4 fruit fly cellular contexts compared by ENCODE assay signal in genomic region chr3R:6457055-6457391, dm6.
TF ChIP-seq lines count a peak whose summit lies in the region.

Gene Zif (plus strand): TSS chr3R:6457088.

TF ChIP-seq in whole organism, adult, 20 proteins besides CTCF, POLR2A, EP300 and RAD21 (continued from another document):
- TF ChIP-seq Clk (GFP tag; optimal IDR thresholded peaks at IDR 0.05; lab: Kevin White, UChicago) (no peak), cic (GFP tag; optimal IDR thresholded peaks at IDR 0.05; lab: Kevin White, UChicago) (peak; percentile 6)
TF ChIP-seq in whole organism, adult: peak in this region for 14.

TF ChIP-seq in whole organism, embryonic, 481 proteins besides CTCF, POLR2A, EP300 and RAD21 (continued from another document and continues in another):
- no peak for TF ChIP-seq CkIIα-i1 (GFP tag; IDR thresholded peaks at IDR 0.05; lab: Robert Waterston, UW)
- peak; percentile 50 for TF ChIP-seq H2.0 (GFP tag; IDR thresholded peaks at IDR 0.05; lab: Robert Waterston, UW)
- TF ChIP-seq Hr51 (GFP tag; optimal IDR thresholded peaks at IDR 0.05; lab: Kevin White, UChicago), result no peak
- peak; percentile 21 for TF ChIP-seq CG3163 (GFP tag; optimal IDR thresholded peaks at IDR 0.05; lab: Kevin White, UChicago)
- peak; percentile 69 for TF ChIP-seq MBD-R2 (GFP tag; IDR thresholded peaks at IDR 0.05; lab: Robert Waterston, UW)
- no peak for TF ChIP-seq zf30C (GFP tag; optimal IDR thresholded peaks at IDR 0.05; lab: Kevin White, UChicago)
- TF ChIP-seq Rx (GFP tag; IDR thresholded peaks at IDR 0.05; lab: Robert Waterston, UW), result peak; percentile 52; the same call in 1 of the 2 replicates
- no peak for TF ChIP-seq salm (tag; optimal IDR thresholded peaks at IDR 0.05; lab: Kevin White, UChicago)
- no peak for TF ChIP-seq CG31365 (tag; optimal IDR thresholded peaks at IDR 0.05; lab: Kevin White, UChicago)
- TF ChIP-seq dmrt11E (tag; optimal IDR thresholded peaks at IDR 0.05; lab: Kevin White, UChicago), result peak; percentile 12
- no peak for TF ChIP-seq z (GFP tag; IDR thresholded peaks at IDR 0.05; lab: Robert Waterston, UW)
- TF ChIP-seq CG12219 (GFP tag; optimal IDR thresholded peaks at IDR 0.05; lab: Kevin White, UChicago), result no peak
- peak; percentile 82 for TF ChIP-seq E2f2 (GFP tag; IDR thresholded peaks at IDR 0.05; lab: Robert Waterston, UW)
- TF ChIP-seq HLH3B (GFP tag; IDR thresholded peaks at IDR 0.05; lab: Robert Waterston, UW), result 0 out of 2 replicates have a peak, but pooled peaks have one; percentile 20
- no peak for TF ChIP-seq Ssrp (tag; optimal IDR thresholded peaks at IDR 0.05; lab: Kevin White, UChicago)
- TF ChIP-seq Med (GFP tag; lab: Kevin White, UChicago), result peak; percentile 95
- TF ChIP-seq cwo (GFP tag; optimal IDR thresholded peaks at IDR 0.05; lab: Kevin White, UChicago), result no peak
- no peak for TF ChIP-seq CG1233 (GFP tag; optimal IDR thresholded peaks at IDR 0.05; lab: Kevin White, UChicago)
- 0 out of 2 replicates have a peak, but pooled peaks have one; percentile 48 for TF ChIP-seq cas (GFP tag; IDR thresholded peaks at IDR 0.05; lab: Robert Waterston, UW)
- 0 out of 3 replicates have a peak, but pooled peaks have one; percentile 16 for TF ChIP-seq Doc3 (GFP tag; IDR thresholded peaks at IDR 0.05; lab: Robert Waterston, UW; ENCODE audit: partially characterized antibody)
- no peak for TF ChIP-seq Hmx (GFP tag; optimal IDR thresholded peaks at IDR 0.05; lab: Kevin White, UChicago)
- no peak for TF ChIP-seq CG12744 (GFP tag; optimal IDR thresholded peaks at IDR 0.05; lab: Kevin White, UChicago)
- no peak for TF ChIP-seq CG32767 (GFP tag; IDR thresholded peaks at IDR 0.05; lab: Robert Waterston, UW)
- TF ChIP-seq Myb (GFP tag; optimal IDR thresholded peaks at IDR 0.05; lab: Kevin White, UChicago), result peak; percentile 69
- TF ChIP-seq crc (GFP tag; optimal IDR thresholded peaks at IDR 0.05; lab: Kevin White, UChicago), result no peak
- TF ChIP-seq cad (GFP tag; optimal IDR thresholded peaks at IDR 0.05; lab: Kevin White, UChicago), result no peak
- peak; percentile 65; the same call in 2 of the 3 replicates for TF ChIP-seq Dbx (GFP tag; IDR thresholded peaks at IDR 0.05; lab: Robert Waterston, UW)
- TF ChIP-seq CG11560 (tag; IDR thresholded peaks at IDR 0.05; lab: Robert Waterston, UW), result no peak
- TF ChIP-seq CG15479 (GFP tag; optimal IDR thresholded peaks at IDR 0.05; lab: Kevin White, UChicago), result no peak
- TF ChIP-seq Ptx1 (GFP tag; IDR thresholded peaks at IDR 0.05; lab: Robert Waterston, UW), result 0 out of 2 replicates have a peak, but pooled peaks have one; percentile 24
- no peak for TF ChIP-seq run (tag; optimal IDR thresholded peaks at IDR 0.05; lab: Kevin White, UChicago)
- peak; percentile 21 for TF ChIP-seq CG17829 (tag; optimal IDR thresholded peaks at IDR 0.05; lab: Kevin White, UChicago)
- TF ChIP-seq CG18476 (GFP tag; optimal IDR thresholded peaks at IDR 0.05; lab: Kevin White, UChicago), result no peak
- peak; percentile 43 for TF ChIP-seq CG10366 (GFP tag; IDR thresholded peaks at IDR 0.05; lab: Robert Waterston, UW)
- peak; percentile 15 for TF ChIP-seq CG4424 (GFP tag; optimal IDR thresholded peaks at IDR 0.05; lab: Kevin White, UChicago)
- TF ChIP-seq CG30431 (GFP tag; optimal IDR thresholded peaks at IDR 0.05; lab: Kevin White, UChicago), result peak; percentile 37
- no peak for TF ChIP-seq CG6854 (GFP tag; optimal IDR thresholded peaks at IDR 0.05; lab: Kevin White, UChicago)
- peak; percentile 76 for TF ChIP-seq CG1603 (tag; optimal IDR thresholded peaks at IDR 0.05; lab: Kevin White, UChicago)
- TF ChIP-seq p53 (GFP tag; optimal IDR thresholded peaks at IDR 0.05; lab: Kevin White, UChicago), result peak; percentile 15
- TF ChIP-seq sug (tag; optimal IDR thresholded peaks at IDR 0.05; lab: Kevin White, UChicago), result peak; percentile 17
- no peak for TF ChIP-seq mld (GFP tag; IDR thresholded peaks at IDR 0.05; lab: Robert Waterston, UW; ENCODE audit: partially characterized antibody)
- TF ChIP-seq esg (GFP tag; conservative IDR thresholded peaks at IDR 0.05; lab: Robert Waterston, UW), result no peak
- TF ChIP-seq Nf-YB (GFP tag; optimal IDR thresholded peaks at IDR 0.05; lab: Kevin White, UChicago), result no peak

TF ChIP-seq in whole organism, prepupa, 60 proteins besides CTCF, POLR2A, EP300 and RAD21 (continued from another document):
- TF ChIP-seq CG6854 (GFP tag; optimal IDR thresholded peaks at IDR 0.05; lab: Kevin White, UChicago) (peak; percentile 40), CG34406 (GFP tag; optimal IDR thresholded peaks at IDR 0.05; lab: Kevin White, UChicago) (no peak), CG15336 (GFP tag; IDR thresholded peaks at IDR 0.05; lab: Robert Waterston, UW) (0 out of 2 replicates have a peak, but pooled peaks have one; percentile 21), Ets21C (GFP tag; optimal IDR thresholded peaks at IDR 0.05; lab: Kevin White, UChicago) (no peak), CG4318 (GFP tag; optimal IDR thresholded peaks at IDR 0.05; lab: Kevin White, UChicago) (no peak), ss (GFP tag; optimal IDR thresholded peaks at IDR 0.05; lab: Kevin White, UChicago) (no peak), CG1621 (tag; optimal IDR thresholded peaks at IDR 0.05; lab: Kevin White, UChicago) (no peak), CG8632 (GFP tag; optimal IDR thresholded peaks at IDR 0.05; lab: Kevin White, UChicago) (no peak), Ets96B (tag; optimal IDR thresholded peaks at IDR 0.05; lab: Kevin White, UChicago) (no peak), Smox (GFP tag; optimal IDR thresholded peaks at IDR 0.05; lab: Kevin White, UChicago) (no peak), CG6808 (GFP tag; optimal IDR thresholded peaks at IDR 0.05; lab: Kevin White, UChicago) (no peak), lz (GFP tag; optimal IDR thresholded peaks at IDR 0.05; lab: Kevin White, UChicago) (peak; percentile 46), CG31627 (GFP tag; optimal IDR thresholded peaks at IDR 0.05; lab: Kevin White, UChicago) (peak; percentile 64), achi (GFP tag; optimal IDR thresholded peaks at IDR 0.05; lab: Kevin White, UChicago) (peak; percentile 9), Hr4 (GFP tag; optimal IDR thresholded peaks at IDR 0.05; lab: Kevin White, UChicago) (no peak), dac (GFP tag; optimal IDR thresholded peaks at IDR 0.05; lab: Kevin White, UChicago) (no peak), Sox14 (GFP tag; optimal IDR thresholded peaks at IDR 0.05; lab: Kevin White, UChicago) (peak; percentile 30), CG11902 (GFP tag; optimal IDR thresholded peaks at IDR 0.05; lab: Kevin White, UChicago) (peak; percentile 17), svp (GFP tag; lab: Kevin White, UChicago) (no peak), esn (GFP tag; optimal IDR thresholded peaks at IDR 0.05; lab: Kevin White, UChicago) (peak; percentile 61), Gug (GFP tag; IDR thresholded peaks at IDR 0.05; lab: Robert Waterston, UW) (0 out of 2 replicates have a peak, but pooled peaks have one; percentile 29), CG9139 (GFP tag; optimal IDR thresholded peaks at IDR 0.05; lab: Kevin White, UChicago) (no peak), cyc (GFP tag; optimal IDR thresholded peaks at IDR 0.05; lab: Kevin White, UChicago) (peak; percentile 43), fkh (GFP tag; optimal IDR thresholded peaks at IDR 0.05; lab: Kevin White, UChicago) (no peak), CG8119 (GFP tag; IDR thresholded peaks at IDR 0.05; lab: Robert Waterston, UW) (no peak), Hr39 (GFP tag; optimal IDR thresholded peaks at IDR 0.05; lab: Kevin White, UChicago) (peak; percentile 64), OdsH (GFP tag; optimal IDR thresholded peaks at IDR 0.05; lab: Kevin White, UChicago) (peak; percentile 54), net (GFP tag; optimal IDR thresholded peaks at IDR 0.05; lab: Kevin White, UChicago) (no peak), Hr38 (GFP tag; optimal IDR thresholded peaks at IDR 0.05; lab: Kevin White, UChicago) (no peak), fd59A (GFP tag; optimal IDR thresholded peaks at IDR 0.05; lab: Kevin White, UChicago) (no peak), Eip93F (GFP tag; optimal IDR thresholded peaks at IDR 0.05; lab: Kevin White, UChicago) (no peak), pdm3 (GFP tag; optimal IDR thresholded peaks at IDR 0.05; lab: Kevin White, UChicago) (no peak), CG10669 (GFP tag; optimal IDR thresholded peaks at IDR 0.05; lab: Kevin White, UChicago) (no peak), topi (GFP tag; optimal IDR thresholded peaks at IDR 0.05; lab: Kevin White, UChicago) (peak; percentile 50), CG6276 (GFP tag; optimal IDR thresholded peaks at IDR 0.05; lab: Kevin White, UChicago) (no peak), Lpt (GFP tag; optimal IDR thresholded peaks at IDR 0.05; lab: Kevin White, UChicago) (no peak), vri (GFP tag; optimal IDR thresholded peaks at IDR 0.05; lab: Kevin White, UChicago) (no peak), CG11762 (GFP tag; optimal IDR thresholded peaks at IDR 0.05; lab: Kevin White, UChicago; ENCODE audit: insufficient read depth) (no peak), CG3919 (GFP tag; optimal IDR thresholded peaks at IDR 0.05; lab: Kevin White, UChicago) (no peak), eg (GFP tag; IDR thresholded peaks at IDR 0.05; lab: Robert Waterston, UW) (no peak)

TF ChIP-seq in whole organism, wandering third instar larva, 38 proteins besides CTCF, POLR2A, EP300 and RAD21 (continued from another document):
- TF ChIP-seq jim (GFP tag; optimal IDR thresholded peaks at IDR 0.05; lab: Kevin White, UChicago), result peak; percentile 70
- peak; percentile 72 for TF ChIP-seq Hr83 (GFP tag; optimal IDR thresholded peaks at IDR 0.05; lab: Kevin White, UChicago; ENCODE audit: poor library complexity, severe bottlenecking)
- TF ChIP-seq dsf (GFP tag; optimal IDR thresholded peaks at IDR 0.05; lab: Kevin White, UChicago; ENCODE audit: borderline replicate concordance), result no peak
